Fruit fly (Drosophila melanogaster) whole organism, embryonic: Measurements from ENCODE around the gene Atg14.

ENCODE experiments used
- BtbVII ChIP-seq: fragments of 200-800 bp; sonication (Bioruptor generic); optimal IDR thresholded peaks from 3 replicates; lab custom pipeline; 2017; ENCODE audit warnings: missing biosample characterization, mild to moderate bottlenecking, missing genetic modification characterization
- CG13296 ChIP-seq: fragments of 200-800 bp; sonication (Bioruptor generic); optimal IDR thresholded peaks from 3 replicates; lab custom pipeline; 2018; ENCODE audit warnings: missing biosample characterization, mild to moderate bottlenecking, missing genetic modification characterization
- CG14050 ChIP-seq: fragments of 200-800 bp; sonication (Bioruptor generic); IDR thresholded peaks from 3 replicates; pipeline ENCODE4 v1.3.6; 2022; ENCODE audit warnings: missing biosample characterization, missing genetic modification characterization
- CG16815 ChIP-seq: fragments of 200-800 bp; sonication (Bioruptor generic); optimal IDR thresholded peaks from 3 replicates; lab custom pipeline; 2017; ENCODE audit warnings: missing biosample characterization, mild to moderate bottlenecking, missing genetic modification characterization
- CG17829 ChIP-seq: fragments of 200-800 bp; optimal IDR thresholded peaks from 2 replicates; lab custom pipeline; 2019; ENCODE audit warnings: missing biosample characterization, mild to moderate bottlenecking, missing genetic modification characterization, moderate library complexity
- CG2875 ChIP-seq: fragments of 200-800 bp; sonication (Bioruptor generic); optimal IDR thresholded peaks from 2 replicates; lab custom pipeline; 2017; ENCODE audit warnings: missing biosample characterization, mild to moderate bottlenecking, missing genetic modification characterization, missing genetic modification reagents
- CG30403 ChIP-seq: fragments of 200-800 bp; sonication (Bioruptor generic); optimal IDR thresholded peaks from 3 replicates; lab custom pipeline; 2016; ENCODE audit warnings: missing biosample characterization, missing genetic modification characterization
- CG31441 ChIP-seq: fragments of 200-800 bp; sonication (Bioruptor generic); IDR thresholded peaks from 2 replicates; pipeline ENCODE4 v1.3.6; 2022; ENCODE audit warnings: missing biosample characterization, missing genetic modification characterization
- CG32767 ChIP-seq: fragments of 200-800 bp; sonication (Bioruptor generic); IDR thresholded peaks from 2 replicates; pipeline ENCODE4 v1.3.6; 2022; ENCODE audit warnings: missing biosample characterization, missing genetic modification characterization
- CG32772 ChIP-seq: fragments of 200-800 bp; sonication (Bioruptor generic); IDR thresholded peaks from 2 replicates; pipeline ENCODE4 v1.3.6; 2022; ENCODE audit warnings: missing biosample characterization, missing genetic modification characterization
- CG33557 ChIP-seq: fragments of 200-800 bp; sonication (Bioruptor generic); optimal IDR thresholded peaks from 2 replicates; lab custom pipeline; 2019; ENCODE audit warnings: missing biosample characterization, mild to moderate bottlenecking, missing genetic modification characterization, moderate library complexity
- CG3407 ChIP-seq: fragments of 200-800 bp; sonication (Bioruptor generic); optimal IDR thresholded peaks from 2 replicates; lab custom pipeline; 2018; ENCODE audit warnings: missing biosample characterization, mild to moderate bottlenecking, missing genetic modification characterization
- CG34376 ChIP-seq: fragments of 200-800 bp; sonication (Bioruptor generic); optimal IDR thresholded peaks from 2 replicates; lab custom pipeline; 2018; ENCODE audit warnings: missing biosample characterization, mild to moderate bottlenecking, missing genetic modification characterization
- CG43689 ChIP-seq: fragments of 200-800 bp; sonication (Bioruptor generic); IDR thresholded peaks from 2 replicates; pipeline ENCODE4 v1.3.6; 2022; ENCODE audit warnings: missing biosample characterization, missing genetic modification characterization
- CG4730 ChIP-seq: fragments of 200-800 bp; sonication (Bioruptor generic); IDR thresholded peaks from 2 replicates; pipeline ENCODE4 v1.3.6; 2022; ENCODE audit warnings: missing biosample characterization, missing genetic modification characterization
- CG7372 ChIP-seq: fragments of 200-800 bp; sonication (Bioruptor generic); IDR thresholded peaks from 2 replicates; pipeline ENCODE4 v1.3.6; 2022; ENCODE audit warnings: missing biosample characterization, missing genetic modification characterization
- CG7745 ChIP-seq: fragments of 200-800 bp; sonication (Bioruptor generic); optimal IDR thresholded peaks from 2 replicates; lab custom pipeline; 2018; ENCODE audit warnings: missing biosample characterization, mild to moderate bottlenecking, missing genetic modification characterization, moderate library complexity
- CG7786 ChIP-seq: fragments of 200-800 bp; sonication (Bioruptor generic); optimal IDR thresholded peaks from 2 replicates; lab custom pipeline; 2016; ENCODE audit warnings: missing biosample characterization, missing genetic modification characterization
- CG8359 ChIP-seq: fragments of 200-800 bp; sonication (Bioruptor generic); optimal IDR thresholded peaks from 2 replicates; lab custom pipeline; 2017; ENCODE audit warnings: missing biosample characterization, mild to moderate bottlenecking, missing genetic modification characterization, borderline replicate concordance
- CG9817 ChIP-seq: fragments of 200-800 bp; sonication (Bioruptor generic); optimal IDR thresholded peaks from 2 replicates; lab custom pipeline; 2018; ENCODE audit warnings: missing biosample characterization, mild to moderate bottlenecking, missing genetic modification characterization, moderate library complexity
- H15 ChIP-seq: fragments of 200-800 bp; sonication (Bioruptor generic); IDR thresholded peaks from 3 replicates; pipeline ENCODE4 v1.3.6; 2022; ENCODE audit warnings: missing biosample characterization, missing genetic modification characterization
- HLH54F ChIP-seq: fragments of 200-800 bp; sonication (Bioruptor generic); optimal IDR thresholded peaks from 3 replicates; lab custom pipeline; 2016; ENCODE audit warnings: missing biosample characterization, missing genetic modification characterization
- Hr51 ChIP-seq, 2 experiments: fragments of 200-800 bp; sonication (Bioruptor generic); optimal IDR thresholded peaks; 2 replicates in 1 of 2; 3 replicates in 1 of 2; lab custom pipeline; 2016 to 2018; ENCODE audit warnings: missing biosample characterization in 2 of 2, missing genetic modification characterization in 2 of 2, mild to moderate bottlenecking in 1 of 2, moderate library complexity in 1 of 2
- Poxn ChIP-seq: fragments of 200-800 bp; sonication (Bioruptor generic); IDR thresholded peaks from 2 replicates; pipeline ENCODE4 v1.3.6; 2022; ENCODE audit warnings: missing biosample characterization, missing genetic modification characterization
- Xbp1 ChIP-seq: fragments of 200-800 bp; sonication (Bioruptor generic); optimal IDR thresholded peaks from 3 replicates; lab custom pipeline; 2016; ENCODE audit warnings: missing biosample characterization, mild to moderate bottlenecking, missing genetic modification characterization
- az2 ChIP-seq: fragments of 200-800 bp; sonication (Bioruptor generic); optimal IDR thresholded peaks from 3 replicates; lab custom pipeline; 2016; ENCODE audit warnings: missing biosample characterization, missing genetic modification characterization
- bab2 ChIP-seq: fragments of 200-800 bp; sonication (Bioruptor generic); optimal IDR thresholded peaks from 2 replicates; lab custom pipeline; 2016; ENCODE audit warnings: missing biosample characterization, missing genetic modification characterization
- cwo ChIP-seq: fragments of 200-800 bp; sonication (Bioruptor generic); optimal IDR thresholded peaks from 3 replicates; lab custom pipeline; 2017; ENCODE audit warnings: missing biosample characterization, missing genetic modification characterization, mild to moderate bottlenecking, moderate library complexity, missing genetic modification reagents
- en ChIP-seq: fragments of 200-800 bp; sonication (Bioruptor generic); optimal IDR thresholded peaks from 2 replicates; lab custom pipeline; 2016; ENCODE audit warnings: missing biosample characterization, missing genetic modification characterization
- ewg ChIP-seq: fragments of 200-800 bp; sonication (Bioruptor generic); optimal IDR thresholded peaks from 3 replicates; lab custom pipeline; 2017; ENCODE audit warnings: mild to moderate bottlenecking, missing biosample characterization, missing genetic modification reagents, missing genetic modification characterization
- ftz-f1 ChIP-seq: fragments of 200-800 bp; sonication (Bioruptor generic); optimal IDR thresholded peaks from 2 replicates; lab custom pipeline; 2016; ENCODE audit warnings: missing biosample characterization, missing genetic modification characterization
- gsb-n ChIP-seq: fragments of 200-800 bp; sonication (Bioruptor generic); optimal IDR thresholded peaks from 3 replicates; lab custom pipeline; 2018; ENCODE audit warnings: missing biosample characterization, mild to moderate bottlenecking, missing genetic modification characterization
- gt ChIP-seq: fragments of 200-800 bp; sonication (Bioruptor generic); IDR thresholded peaks from 2 replicates; pipeline ENCODE4 v1.3.6; 2022; ENCODE audit warnings: missing biosample characterization, missing genetic modification characterization
- insv ChIP-seq, 2 experiments: fragments of 200-800 bp; sonication (Bioruptor generic); optimal IDR thresholded peaks; 3 replicates each; lab custom pipeline; 2016 to 2018; ENCODE audit warnings: missing biosample characterization in 2 of 2, missing genetic modification characterization in 2 of 2
- mam ChIP-seq: fragments of 200-800 bp; sonication (Bioruptor generic); optimal IDR thresholded peaks from 3 replicates; lab custom pipeline; 2016; ENCODE audit warnings: missing biosample characterization, missing genetic modification characterization
- nau ChIP-seq: fragments of 200-800 bp; sonication (Bioruptor generic); optimal IDR thresholded peaks from 3 replicates; lab custom pipeline; 2017; ENCODE audit warnings: missing biosample characterization, mild to moderate bottlenecking, missing genetic modification characterization, missing genetic modification reagents
- oc ChIP-seq: fragments of 200-800 bp; sonication (Bioruptor generic); optimal IDR thresholded peaks from 2 replicates; lab custom pipeline; 2018; ENCODE audit warnings: missing biosample characterization, mild to moderate bottlenecking, missing genetic modification characterization, moderate library complexity
- odd ChIP-seq: fragments of 200-800 bp; sonication (Bioruptor generic); optimal IDR thresholded peaks from 2 replicates; lab custom pipeline; 2017; ENCODE audit warnings: missing biosample characterization, mild to moderate bottlenecking, missing genetic modification characterization
- onecut ChIP-seq: fragments of 200-800 bp; sonication (Bioruptor generic); IDR thresholded peaks from 2 replicates; pipeline ENCODE4 v1.3.6; 2022; ENCODE audit warnings: missing biosample characterization, missing genetic modification characterization
- org-1 ChIP-seq: fragments of 200-800 bp; sonication (Bioruptor generic); optimal IDR thresholded peaks from 2 replicates; lab custom pipeline; 2017; ENCODE audit warnings: missing biosample characterization, missing genetic modification characterization
- pita ChIP-seq: fragments of 200-800 bp; sonication (Bioruptor generic); optimal IDR thresholded peaks from 2 replicates; lab custom pipeline; 2017; ENCODE audit warnings: missing biosample characterization, mild to moderate bottlenecking, missing genetic modification characterization
- pnt ChIP-seq: fragments of 200-800 bp; sonication (Bioruptor generic); optimal IDR thresholded peaks from 3 replicates; lab custom pipeline; 2016; ENCODE audit warnings: missing biosample characterization, missing genetic modification characterization
- prd ChIP-seq, 3 experiments: fragments of >200 bp in 2 of 3; fragments of 200-800 bp in 1 of 3; sonication (Bioruptor generic) in 1 of 3; optimal IDR thresholded peaks in 2 of 3; IDR thresholded peaks in 1 of 3; 2 replicates in 2 of 3; 3 replicates in 1 of 3; pipeline versions ENCODE4 v1.3.6 to Lab custom; 2017 to 2022; ENCODE audit warnings: missing biosample characterization in 1 of 3, missing genetic modification characterization in 1 of 3
- sc ChIP-seq, 3 experiments: fragments of >200 bp in 2 of 3; fragments of 200-800 bp in 1 of 3; sonication (Bioruptor generic) in 1 of 3; optimal IDR thresholded peaks; 2 replicates in 2 of 3; 3 replicates in 1 of 3; lab custom pipeline; 2017; ENCODE audit warnings: mild to moderate bottlenecking in 1 of 3, missing biosample characterization in 1 of 3, missing genetic modification characterization in 1 of 3, missing genetic modification reagents in 1 of 3
- sd ChIP-seq: fragments of 200-800 bp; sonication (Bioruptor generic); optimal IDR thresholded peaks from 3 replicates; lab custom pipeline; 2018; ENCODE audit warnings: missing biosample characterization, mild to moderate bottlenecking, missing genetic modification characterization, moderate library complexity
- shn ChIP-seq: fragments of 200-800 bp; sonication (Bioruptor generic); optimal IDR thresholded peaks from 3 replicates; lab custom pipeline; 2016; ENCODE audit warnings: missing biosample characterization, missing genetic modification characterization
- slp2 ChIP-seq: fragments of 200-800 bp; sonication (Bioruptor generic); optimal IDR thresholded peaks from 2 replicates; lab custom pipeline; 2016; ENCODE audit warnings: missing biosample characterization, missing genetic modification characterization
- sr ChIP-seq: fragments of 200-800 bp; sonication (Bioruptor generic); IDR thresholded peaks from 3 replicates; pipeline ENCODE4 v1.3.6; 2022; ENCODE audit warnings: missing biosample characterization, missing genetic modification characterization
- tll ChIP-seq, 2 experiments: fragments of 200-800 bp in 1 of 2; fragments of >200 bp in 1 of 2; sonication (Bioruptor generic) in 1 of 2; optimal IDR thresholded peaks; 2 replicates each; lab custom pipeline; 2017 to 2019; ENCODE audit warnings: missing biosample characterization in 2 of 2, missing genetic modification characterization in 2 of 2, mild to moderate bottlenecking in 1 of 2, moderate library complexity in 1 of 2
- yki ChIP-seq: fragments of >200 bp; optimal IDR thresholded peaks from 3 replicates; lab custom pipeline; 2018

Atg14 gene

dm6 chr3R:29148072-29148471 is 31.9 kb downstream of the Atg14 start, which contains the start of the genes CG11882 and Pglym78 (continued):
- TF ChIP-seq slp2 (GFP tag; lab: Kevin White, UChicago) (no peak), gsb-n (tag; lab: Kevin White, UChicago) (no peak), CG32772 (GFP tag; lab: Robert Waterston, UW) (no peak), Hr51 (GFP tag; optimal IDR thresholded peaks at IDR 0.05; lab: Kevin White, UChicago) (peak; percentile 16 to 31), CG13296 (GFP tag; lab: Kevin White, UChicago) (no peak), org-1 (GFP tag; lab: Kevin White, UChicago) (no peak), ewg (GFP tag; lab: Kevin White, UChicago) (peak; percentile 100), bab2 (GFP tag; lab: Kevin White, UChicago) (peak; percentile 51), Xbp1 (GFP tag; lab: Kevin White, UChicago) (peak; percentile 52), CG7745 (tag; lab: Kevin White, UChicago) (no peak), HLH54F (GFP tag; lab: Kevin White, UChicago) (peak; percentile 44), mam (GFP tag; lab: Kevin White, UChicago) (peak; percentile 72), sd (tag; lab: Kevin White, UChicago) (no peak), CG34376 (peak; percentile 21), CG14050 (GFP tag; lab: Robert Waterston, UW) (no peak), CG8359 (GFP tag; lab: Kevin White, UChicago) (no peak), CG43689 (GFP tag; lab: Robert Waterston, UW) (no peak), BtbVII (GFP tag; lab: Kevin White, UChicago) (no peak), CG7372 (GFP tag; lab: Robert Waterston, UW) (no peak; the same call in 1 of the 2 replicates), gt (no peak), yki (lab: Kevin White, UChicago) (no peak), CG17829 (tag; lab: Kevin White, UChicago) (peak; percentile 17), CG31441 (GFP tag; lab: Robert Waterston, UW) (no peak), onecut (GFP tag; lab: Robert Waterston, UW) (peak; percentile 31; the same call in 1 of the 2 replicates), insv (GFP tag; optimal IDR thresholded peaks at IDR 0.05; lab: Kevin White, UChicago) (peak; percentile 100), CG33557 (no peak), sc (optimal IDR thresholded peaks at IDR 0.05; lab: Kevin White, UChicago) (no peak), sc (GFP tag; optimal IDR thresholded peaks at IDR 0.05; lab: Kevin White, UChicago) (no peak), CG16815 (GFP tag; lab: Kevin White, UChicago) (no peak), tll (GFP tag; optimal IDR thresholded peaks at IDR 0.05; lab: Kevin White, UChicago) (peak in 1 of 2 experiments; percentile 39), H15 (GFP tag; lab: Robert Waterston, UW) (no peak), CG30403 (peak; percentile 50), Poxn (GFP tag; lab: Robert Waterston, UW) (no peak), CG4730 (GFP tag; lab: Robert Waterston, UW) (peak; percentile 16; the same call in 1 of the 2 replicates), prd (optimal IDR thresholded peaks at IDR 0.05; lab: Kevin White, UChicago) (no peak), prd (GFP tag; IDR thresholded peaks at IDR 0.05; lab: Robert Waterston, UW) (peak; percentile 33; the same call in 1 of the 3 replicates), oc (tag; lab: Kevin White, UChicago) (no peak), CG2875 (GFP tag; lab: Kevin White, UChicago) (no peak), ftz-f1 (GFP tag; lab: Kevin White, UChicago) (peak; percentile 100), sr (GFP tag; lab: Robert Waterston, UW) (no peak), pita (GFP tag; lab: Kevin White, UChicago) (no peak), pnt (GFP tag; lab: Kevin White, UChicago) (peak; percentile 32), odd (GFP tag; lab: Kevin White, UChicago) (no peak), CG7786 (GFP tag; lab: Kevin White, UChicago) (peak; percentile 19), shn (peak; percentile 16), nau (GFP tag; lab: Kevin White, UChicago) (no peak), az2 (GFP tag; lab: Kevin White, UChicago) (no peak), en (GFP tag; lab: Kevin White, UChicago) (peak; percentile 40), CG32767 (GFP tag; lab: Robert Waterston, UW) (0 out of 2 replicates have a peak, but pooled peaks have one; percentile 30), cwo (no peak), CG9817 (peak; percentile 20), CG3407 (GFP tag; lab: Kevin White, UChicago) (no peak)
